Fruit fly (Drosophila melanogaster): ENCODE data around the gene CG13877.

CG13877 gene

DNA sequence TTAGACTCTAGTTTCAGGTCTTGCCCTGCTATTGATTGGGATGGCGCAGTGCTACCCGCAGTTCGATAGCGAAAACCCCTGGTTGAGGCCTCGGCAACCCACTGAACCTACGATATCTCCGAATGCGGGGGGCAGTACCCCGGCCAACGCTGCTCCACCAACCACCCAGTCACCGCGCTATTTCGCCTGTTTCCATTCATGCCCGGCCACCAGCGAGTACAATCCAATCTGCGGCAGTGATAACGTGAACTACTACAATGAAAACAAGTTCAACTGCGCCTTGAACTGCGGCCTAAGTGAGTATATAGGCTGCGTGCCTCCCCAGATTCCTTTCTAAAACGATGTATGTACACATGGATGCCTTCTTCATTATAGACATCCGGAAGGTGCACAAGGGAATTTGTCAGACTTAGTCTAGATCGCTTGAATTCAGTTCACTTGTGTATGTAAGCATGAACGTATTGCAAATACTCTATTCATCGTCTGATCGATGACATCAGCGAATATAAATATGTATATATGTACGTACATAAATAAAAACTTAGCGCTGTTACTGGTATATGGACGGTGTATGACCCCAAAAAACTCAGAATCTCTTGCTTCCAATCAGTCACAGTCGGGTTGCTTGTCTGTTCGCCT, at the start of gene CG13877:
Gene CG13877, plus strand, starts transcription at position 589 of the 639 bp plus-strand sequence.
- TF ChIP-seq psq (optimal IDR thresholded peaks at IDR 0.05) (no peak), Dll (optimal IDR thresholded peaks at IDR 0.05) (no peak), EcR (GFP tag; optimal IDR thresholded peaks at IDR 0.05) (no peak), pan (optimal IDR thresholded peaks at IDR 0.05) (no peak), usp (GFP tag; optimal IDR thresholded peaks at IDR 0.05) (no peak), CG8478 (optimal IDR thresholded peaks at IDR 0.05) (no peak)

DNA sequence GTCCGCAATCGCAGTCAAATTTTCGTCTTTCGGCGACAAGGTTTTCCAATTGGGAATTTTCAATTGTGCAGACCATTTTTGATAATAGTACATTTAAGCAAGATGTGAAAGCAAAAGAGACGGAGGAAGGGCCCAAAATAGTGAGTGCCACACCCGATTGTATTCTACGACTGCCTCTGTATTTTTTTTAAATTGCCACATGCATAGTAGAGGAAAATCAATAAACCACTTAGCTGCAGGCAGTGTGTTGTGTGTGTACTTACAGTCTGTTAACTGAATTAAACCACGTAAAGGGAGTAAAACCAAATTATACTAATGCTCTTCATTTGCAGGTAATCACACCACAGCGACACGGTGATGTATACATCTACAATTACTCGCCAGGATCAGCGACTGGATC, 46.1 kb upstream of the CG13877 start:
- no peak for TF ChIP-seq EcR (GFP tag; optimal IDR thresholded peaks at IDR 0.05)
- TF ChIP-seq usp (GFP tag; optimal IDR thresholded peaks at IDR 0.05): no peak
- no peak for TF ChIP-seq pan (optimal IDR thresholded peaks at IDR 0.05)
- no peak for TF ChIP-seq CG8478 (optimal IDR thresholded peaks at IDR 0.05)
- no peak for TF ChIP-seq Dll (optimal IDR thresholded peaks at IDR 0.05)
- TF ChIP-seq psq (optimal IDR thresholded peaks at IDR 0.05): no peak

- TF ChIP-seq EcR (GFP tag; optimal IDR thresholded peaks at IDR 0.05) (no peak), psq (optimal IDR thresholded peaks at IDR 0.05) (no peak), CG8478 (optimal IDR thresholded peaks at IDR 0.05) (no peak), usp (GFP tag; optimal IDR thresholded peaks at IDR 0.05) (no peak), pan (optimal IDR thresholded peaks at IDR 0.05) (no peak), Dll (optimal IDR thresholded peaks at IDR 0.05) (no peak)
Observed at dm6 chr3L:174501-174900, 43.4 kb upstream of the CG13877 start.

DNA sequence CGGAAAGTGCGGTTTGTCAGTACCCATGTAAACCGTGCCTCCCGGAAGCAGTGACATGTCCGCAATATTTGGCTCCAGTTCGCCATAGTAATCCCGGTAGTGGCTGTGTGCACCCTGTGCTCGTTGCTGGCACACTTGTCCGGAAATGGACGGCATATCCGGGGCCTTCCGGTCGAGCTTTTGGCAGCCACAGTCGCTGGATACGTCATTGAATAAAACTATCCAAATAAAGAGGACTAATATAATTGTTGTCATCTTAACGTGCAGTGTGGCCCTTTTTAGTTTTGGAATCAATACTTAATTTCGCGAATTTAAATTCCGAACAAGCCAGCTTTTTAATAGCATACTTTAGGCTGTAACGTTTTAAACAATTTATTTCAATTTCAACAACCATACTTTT, 41.9 kb upstream of the CG13877 start, which contains the start of gene CG7049:
Gene CG7049, minus strand, starts transcription at position 280 of the 400 bp plus-strand sequence.
- TF ChIP-seq CG8478 (optimal IDR thresholded peaks at IDR 0.05): no peak

- TF ChIP-seq Dll (optimal IDR thresholded peaks at IDR 0.05) (no peak), CG8478 (optimal IDR thresholded peaks at IDR 0.05) (no peak), psq (optimal IDR thresholded peaks at IDR 0.05) (no peak), pan (optimal IDR thresholded peaks at IDR 0.05) (no peak), EcR (GFP tag; optimal IDR thresholded peaks at IDR 0.05) (no peak), usp (GFP tag; optimal IDR thresholded peaks at IDR 0.05) (no peak)
Observed at dm6 chr3L:177938-178337, 39.9 kb upstream of the CG13877 start.

DNA sequence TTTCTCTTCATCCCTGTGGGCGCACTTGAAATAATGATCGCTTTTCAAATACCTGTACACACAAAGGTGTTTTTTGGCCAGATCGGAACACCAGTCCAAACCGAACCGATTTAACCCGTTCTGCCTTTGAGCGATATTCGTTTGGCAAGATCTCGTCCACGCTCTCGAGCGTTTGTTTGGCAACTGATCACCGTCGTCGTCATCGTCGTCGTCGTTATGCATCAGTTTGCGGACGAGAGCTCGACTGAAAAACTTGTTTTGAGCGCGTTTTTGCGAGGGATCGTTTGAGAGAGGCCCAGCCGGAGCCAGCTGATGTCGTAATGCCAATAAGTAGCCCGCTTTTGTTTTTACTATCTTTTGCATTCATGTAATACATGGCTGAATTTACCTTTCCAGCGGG, 39.4 kb upstream of the CG13877 start:
- TF ChIP-seq CG8478 (optimal IDR thresholded peaks at IDR 0.05) (no peak), EcR (GFP tag; optimal IDR thresholded peaks at IDR 0.05) (no peak), usp (GFP tag; optimal IDR thresholded peaks at IDR 0.05) (no peak), pan (optimal IDR thresholded peaks at IDR 0.05) (no peak)

- TF ChIP-seq pan (optimal IDR thresholded peaks at IDR 0.05) (no peak), psq (optimal IDR thresholded peaks at IDR 0.05) (no peak), Dll (optimal IDR thresholded peaks at IDR 0.05) (no peak), EcR (GFP tag; optimal IDR thresholded peaks at IDR 0.05) (no peak), CG8478 (optimal IDR thresholded peaks at IDR 0.05) (no peak), usp (GFP tag; optimal IDR thresholded peaks at IDR 0.05) (no peak)
Observed at dm6 chr3L:178913-179488, 38.9 kb upstream of the CG13877 start, which contains the start of gene Vdup1. Vdup1 (minus strand) TSS chr3L:178963.

- no peak for TF ChIP-seq pan (optimal IDR thresholded peaks at IDR 0.05)
Observed at dm6 chr3L:179490-180261, 38.2 kb upstream of the CG13877 start, which contains the start of gene CG13875. CG13875 (plus strand) TSS chr3L:179923.

DNA sequence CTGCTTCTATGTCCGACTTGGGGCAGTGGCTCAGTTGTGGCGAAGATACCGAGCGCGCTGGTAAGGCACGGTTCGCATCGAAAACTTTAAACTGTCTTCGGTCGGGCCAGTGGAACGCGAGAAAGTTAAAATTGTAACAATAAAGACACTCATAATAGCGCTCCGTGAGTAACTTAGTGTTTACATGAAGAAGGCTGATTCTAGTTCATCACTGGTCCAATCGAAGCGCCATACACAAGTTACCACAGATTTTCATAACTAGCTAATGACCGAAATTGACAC, 37.7 kb upstream of the CG13877 start:
- TF ChIP-seq pan (optimal IDR thresholded peaks at IDR 0.05): no peak

DNA sequence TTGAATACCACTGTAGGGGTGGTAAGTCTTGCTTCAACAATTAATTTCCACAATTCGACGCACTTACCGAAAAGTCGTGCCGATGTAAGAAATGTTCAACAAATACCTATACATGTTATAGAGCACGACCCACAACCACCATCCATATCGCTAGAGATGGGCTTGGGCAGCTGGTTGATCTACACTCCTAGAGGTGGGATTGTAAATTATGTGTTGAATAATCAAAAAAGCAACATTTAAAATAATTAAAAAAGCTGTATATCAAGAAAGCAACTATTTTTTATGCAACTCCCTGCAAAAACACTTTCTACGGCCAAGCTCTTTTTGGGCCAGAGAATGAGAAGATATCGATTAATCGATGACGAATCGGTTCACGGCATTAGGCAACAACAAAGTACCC, 33.6 kb upstream of the CG13877 start, which contains the start of the genes CG34140, Mkp and Mtch:
Gene CG34140, minus strand, starts transcription at position 174 of the 400 bp plus-strand sequence.
Gene Mkp, minus strand, starts transcription at position 290 of the 400 bp plus-strand sequence.
Gene Mtch, plus strand, starts transcription at position 376 of the 400 bp plus-strand sequence.
- TF ChIP-seq Dll (optimal IDR thresholded peaks at IDR 0.05) (no peak), psq (optimal IDR thresholded peaks at IDR 0.05) (no peak), CG8478 (optimal IDR thresholded peaks at IDR 0.05) (no peak), usp (GFP tag; optimal IDR thresholded peaks at IDR 0.05) (no peak), EcR (GFP tag; optimal IDR thresholded peaks at IDR 0.05) (no peak), pan (optimal IDR thresholded peaks at IDR 0.05) (no peak)

- TF ChIP-seq Dll (optimal IDR thresholded peaks at IDR 0.05) (no peak), CG8478 (optimal IDR thresholded peaks at IDR 0.05) (peak; percentile 51), pan (optimal IDR thresholded peaks at IDR 0.05) (no peak)
Observed at dm6 chr3L:199050-199745, 18.7 kb upstream of the CG13877 start.
